Fruit fly (Drosophila melanogaster): ENCODE measurements around the gene hzg.

Gene hzg

DNA sequence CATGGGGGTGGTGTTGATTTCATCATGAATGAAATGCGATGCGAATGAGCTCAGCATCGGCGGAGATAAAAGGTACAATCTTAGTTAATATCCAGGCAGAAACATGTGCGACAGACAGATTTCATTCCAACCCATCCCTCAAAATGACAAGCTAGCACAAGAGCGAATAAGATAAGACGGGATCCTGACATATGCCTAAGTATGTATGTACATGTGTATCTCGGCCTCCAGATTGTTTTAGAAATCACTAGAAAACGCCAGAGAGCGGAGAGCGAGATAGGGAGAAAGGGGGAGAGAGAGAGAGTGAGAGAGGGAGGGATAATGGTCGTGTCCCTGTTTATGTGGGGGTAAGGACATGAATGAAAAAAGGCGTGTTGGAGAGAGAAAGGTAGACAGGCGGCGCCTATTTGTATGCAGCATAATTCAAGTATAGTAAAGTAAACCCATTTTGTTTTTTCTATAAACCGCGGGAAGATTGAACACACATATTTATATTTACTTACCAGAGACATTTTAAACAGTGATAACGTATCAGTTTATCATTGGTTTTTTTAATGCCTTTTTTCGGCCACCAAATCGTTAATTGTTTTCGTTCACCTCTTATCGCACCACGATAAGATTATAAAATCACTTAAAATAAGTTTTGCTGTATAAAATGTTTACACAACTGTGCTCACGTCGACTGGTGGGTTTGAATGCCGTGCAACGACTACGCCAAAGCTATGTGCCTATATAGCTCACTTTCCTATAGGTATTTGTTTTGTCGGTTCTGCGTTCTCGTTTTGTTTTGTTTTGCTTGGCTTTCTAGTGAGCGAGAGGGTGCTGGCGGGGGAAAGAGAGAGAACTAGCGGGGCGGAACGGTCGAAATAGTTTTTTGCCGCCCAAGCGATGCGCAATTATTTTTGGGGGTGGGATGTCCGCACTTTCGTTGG, 45.7 kb upstream of the hzg start (continued):
- TF ChIP-seq kni (GFP tag; optimal IDR thresholded peaks at IDR 0.05) (peak; percentile 73), Ptx1 (GFP tag; IDR thresholded peaks at IDR 0.05) (no peak), D19A (tag; optimal IDR thresholded peaks at IDR 0.05) (peak; percentile 24), pnt (GFP tag; optimal IDR thresholded peaks at IDR 0.05) (no peak), CG5953 (GFP tag; IDR thresholded peaks at IDR 0.05) (no peak), tap (tag; optimal IDR thresholded peaks at IDR 0.05) (peak; percentile 16), nerfin-1 (tag; optimal IDR thresholded peaks at IDR 0.05) (peak; percentile 94), cg (GFP tag; optimal IDR thresholded peaks at IDR 0.05) (peak; percentile 25), abd-A (tag; optimal IDR thresholded peaks at IDR 0.05) (peak; percentile 23), CG4360 (GFP tag; IDR thresholded peaks at IDR 0.05) (0 out of 2 replicates have a peak, but pooled peaks have one; percentile 13), run (tag; optimal IDR thresholded peaks at IDR 0.05) (peak; percentile 72), CG12104 (GFP tag; optimal IDR thresholded peaks at IDR 0.05) (no peak), CG7987 (GFP tag; optimal IDR thresholded peaks at IDR 0.05) (peak; percentile 14), D (optimal IDR thresholded peaks at IDR 0.05) (peak; percentile 3), D (GFP tag; optimal IDR thresholded peaks at IDR 0.05) (no peak), CG31388 (GFP tag; optimal IDR thresholded peaks at IDR 0.05) (no peak), CG10366 (GFP tag; IDR thresholded peaks at IDR 0.05) (no peak), Drgx (GFP tag; IDR thresholded peaks at IDR 0.05) (peak; percentile 53), CG18599 (GFP tag; optimal IDR thresholded peaks at IDR 0.05) (peak; percentile 53), CG34422 (GFP tag; IDR thresholded peaks at IDR 0.05) (peak; percentile 39; the same call in 1 of the 3 replicates), CG11456 (GFP tag; IDR thresholded peaks at IDR 0.05) (0 out of 3 replicates have a peak, but pooled peaks have one; percentile 40), CG15696 (tag; optimal IDR thresholded peaks at IDR 0.05) (peak; percentile 51), CG8359 (GFP tag; optimal IDR thresholded peaks at IDR 0.05; ENCODE audit: borderline replicate concordance) (peak; percentile 27), CG15479 (GFP tag; optimal IDR thresholded peaks at IDR 0.05) (peak; percentile 95), nerfin-2 (GFP tag; IDR thresholded peaks at IDR 0.05; ENCODE audit: partially characterized antibody) (no peak), salm (tag; optimal IDR thresholded peaks at IDR 0.05) (peak; percentile 34), pum (GFP tag; optimal IDR thresholded peaks at IDR 0.05) (peak; percentile 8), Blimp-1 (GFP tag; optimal IDR thresholded peaks at IDR 0.05) (no peak), CG12391 (tag; optimal IDR thresholded peaks at IDR 0.05) (peak; percentile 22), aop (GFP tag; IDR thresholded peaks at IDR 0.05) (no peak), psq (GFP tag; optimal IDR thresholded peaks at IDR 0.05) (peak; percentile 48), CG10209 (GFP tag; optimal IDR thresholded peaks at IDR 0.05) (peak; percentile 5), Pdp1 (GFP tag; optimal IDR thresholded peaks at IDR 0.05) (peak in 1 of 2 experiments; percentile 59), gem (tag; optimal IDR thresholded peaks at IDR 0.05) (peak; percentile 31), HHEX (GFP tag; optimal IDR thresholded peaks at IDR 0.05) (peak; percentile 49), B-H2 (GFP tag; optimal IDR thresholded peaks at IDR 0.05) (peak; percentile 63), CG33557 (GFP tag; optimal IDR thresholded peaks at IDR 0.05) (peak; percentile 29), otp (GFP tag; IDR thresholded peaks at IDR 0.05) (0 out of 3 replicates have a peak, but pooled peaks have one; percentile 17), CG3281 (GFP tag; optimal IDR thresholded peaks at IDR 0.05) (peak; percentile 61), CG12219 (GFP tag; optimal IDR thresholded peaks at IDR 0.05) (no peak), ash1 (GFP tag; optimal IDR thresholded peaks at IDR 0.05) (peak; percentile 56), Nf-YB (GFP tag; optimal IDR thresholded peaks at IDR 0.05) (peak; percentile 33), BEAF-32 (GFP tag; optimal IDR thresholded peaks at IDR 0.05) (no peak), Hand (GFP tag; optimal IDR thresholded peaks at IDR 0.05) (peak; percentile 51), yki (optimal IDR thresholded peaks at IDR 0.05) (peak; percentile 51), unpg (GFP tag; optimal IDR thresholded peaks at IDR 0.05) (peak; percentile 31), Xrp1 (GFP tag; IDR thresholded peaks at IDR 0.05) (peak; percentile 49; the same call in 1 of the 2 replicates)
